Worm (Caenorhabditis elegans) whole organism, L2 larva: Measurements from ENCODE around the gene K04C1.3.

Source experiments
- F13H6.1 ChIP-seq: sonication (generic microtip); optimal IDR thresholded peaks from 2 replicates; lab custom pipeline; 2016; ENCODE audit warnings: missing genetic modification characterization, missing compliant biosample characterization
- R02D3.7 ChIP-seq: fragments of 150-350 bp; optimal IDR thresholded peaks from 2 replicates; lab custom pipeline; 2014; ENCODE audit warnings: missing biosample characterization, missing genetic modification characterization
- Y55F3AM.14 ChIP-seq: fragments of 200-800 bp; sonication (Bioruptor generic); optimal IDR thresholded peaks from 2 replicates; lab custom pipeline; 2018; ENCODE audit warnings: mild to moderate bottlenecking, missing genetic modification characterization, missing compliant biosample characterization
- ZK546.5 ChIP-seq: sonication (generic microtip); optimal IDR thresholded peaks from 2 replicates; lab custom pipeline; 2017; ENCODE audit warnings: missing biosample characterization, missing genetic modification characterization
- alr-1 ChIP-seq: fragments of 150-350 bp; optimal IDR thresholded peaks from 2 replicates; lab custom pipeline; 2014; ENCODE audit warnings: missing biosample characterization, missing genetic modification characterization
- aly-2 ChIP-seq: fragments of 150-350 bp; optimal IDR thresholded peaks from 2 replicates; lab custom pipeline; 2014; ENCODE audit warnings: missing biosample characterization, missing genetic modification characterization
- ama-1 ChIP-seq: fragments of 150-350 bp; optimal IDR thresholded peaks from 2 replicates; lab custom pipeline; 2018; ENCODE audit warnings: inconsistent platforms
- blmp-1 ChIP-seq: sonication (generic microtip); optimal IDR thresholded peaks from 2 replicates; lab custom pipeline; 2017; ENCODE audit warnings: missing genetic modification characterization, mild to moderate bottlenecking, missing compliant biosample characterization, antibody characterized with exemption, moderate library complexity; ENCODE audit not compliant: insufficient read depth
- ceh-16 ChIP-seq: fragments of 150-350 bp; optimal IDR thresholded peaks from 2 replicates; lab custom pipeline; 2014; ENCODE audit warnings: missing biosample characterization, missing genetic modification characterization
- ceh-82 ChIP-seq: fragments of 150-350 bp; optimal IDR thresholded peaks from 2 replicates; lab custom pipeline; 2014; ENCODE audit warnings: missing biosample characterization, missing genetic modification characterization
- crh-2 ChIP-seq: sonication (generic microtip); optimal IDR thresholded peaks from 2 replicates; lab custom pipeline; 2017; ENCODE audit warnings: missing biosample characterization, missing genetic modification characterization
- egl-27 ChIP-seq: sonication (generic microtip); optimal IDR thresholded peaks from 3 replicates; lab custom pipeline; 2017; ENCODE audit warnings: missing biosample characterization, missing genetic modification reagents, missing genetic modification characterization
- elt-3 ChIP-seq: sonication (generic microtip); optimal IDR thresholded peaks from 2 replicates; lab custom pipeline; 2017; ENCODE audit warnings: missing biosample characterization, missing genetic modification characterization
- fos-1 ChIP-seq: fragments of 150-350 bp; optimal IDR thresholded peaks from 2 replicates; lab custom pipeline; 2014; ENCODE audit warnings: missing biosample characterization, missing genetic modification characterization
- gmeb-1 ChIP-seq: fragments of 150-350 bp; optimal IDR thresholded peaks from 2 replicates; lab custom pipeline; 2014; ENCODE audit warnings: missing biosample characterization, missing genetic modification characterization
- lin-11 ChIP-seq: fragments of 150-350 bp; sonication (generic microtip); optimal IDR thresholded peaks from 2 replicates; lab custom pipeline; 2014; ENCODE audit warnings: missing biosample characterization, missing genetic modification characterization, inconsistent platforms, mixed read lengths
- lin-39 ChIP-seq: fragments of 150-350 bp; optimal IDR thresholded peaks from 2 replicates; lab custom pipeline; 2014; ENCODE audit warnings: missing biosample characterization, missing genetic modification reagents, missing genetic modification characterization
- lsy-2 ChIP-seq, 2 experiments: fragments of 150-350 bp in 1 of 2; sonication (generic microtip) in 1 of 2; optimal IDR thresholded peaks; 2 replicates each; lab custom pipeline; 2014 to 2017; ENCODE audit warnings: missing biosample characterization in 2 of 2, missing genetic modification characterization in 2 of 2
- mbf-1 ChIP-seq: sonication (generic microtip); optimal IDR thresholded peaks from 2 replicates; lab custom pipeline; 2017; ENCODE audit warnings: missing biosample characterization, missing genetic modification characterization
- mdl-1 ChIP-seq, 2 experiments: fragments of 150-350 bp in 1 of 2; sonication (generic microtip) in 1 of 2; optimal IDR thresholded peaks; 2 replicates each; lab custom pipeline; 2017; ENCODE audit warnings: missing biosample characterization in 2 of 2, missing genetic modification characterization in 2 of 2
- nhr-11 ChIP-seq: fragments of 150-350 bp; optimal IDR thresholded peaks from 2 replicates; lab custom pipeline; 2014; ENCODE audit warnings: missing biosample characterization, missing genetic modification characterization
- nhr-12 ChIP-seq: fragments of 150-350 bp; optimal IDR thresholded peaks from 2 replicates; lab custom pipeline; 2014; ENCODE audit warnings: missing biosample characterization, missing genetic modification characterization
- nhr-23 ChIP-seq: fragments of 150-350 bp; optimal IDR thresholded peaks from 2 replicates; lab custom pipeline; 2014; ENCODE audit warnings: missing biosample characterization, missing genetic modification reagents, missing genetic modification characterization
- nhr-237 ChIP-seq: fragments of 150-350 bp; optimal IDR thresholded peaks from 2 replicates; lab custom pipeline; 2014; ENCODE audit warnings: missing biosample characterization, missing genetic modification characterization
- nhr-6 ChIP-seq: fragments of 150-350 bp; optimal IDR thresholded peaks from 2 replicates; lab custom pipeline; 2014; ENCODE audit warnings: missing biosample characterization, missing genetic modification characterization
- nhr-77 ChIP-seq: fragments of 150-350 bp; optimal IDR thresholded peaks from 2 replicates; lab custom pipeline; 2014; ENCODE audit warnings: missing biosample characterization, missing genetic modification characterization
- peb-1 ChIP-seq: fragments of 150-350 bp; optimal IDR thresholded peaks from 2 replicates; lab custom pipeline; 2014; ENCODE audit warnings: missing biosample characterization, missing genetic modification characterization
- sma-3 ChIP-seq: sonication (generic microtip); optimal IDR thresholded peaks from 2 replicates; lab custom pipeline; 2016; ENCODE audit warnings: missing genetic modification reagents, missing genetic modification characterization, missing compliant biosample characterization
- sma-9 ChIP-seq, 2 experiments: fragments of 150-350 bp in 1 of 2; sonication (generic microtip) in 1 of 2; optimal IDR thresholded peaks; 2 replicates each; lab custom pipeline; 2014 to 2016; ENCODE audit warnings: missing genetic modification characterization in 2 of 2, mild to moderate bottlenecking in 1 of 2, missing biosample characterization in 1 of 2, missing compliant biosample characterization in 1 of 2, missing genetic modification reagents in 1 of 2, moderate library complexity in 1 of 2
- snpc-4 ChIP-seq: fragments of 150-350 bp; optimal IDR thresholded peaks from 2 replicates; lab custom pipeline; 2014; ENCODE audit warnings: missing biosample characterization, missing genetic modification characterization
- unc-55 ChIP-seq: fragments of 150-350 bp; sonication (generic microtip); optimal IDR thresholded peaks from 3 replicates; lab custom pipeline; 2014; ENCODE audit warnings: missing biosample characterization, missing genetic modification reagents, missing genetic modification characterization
- zag-1 ChIP-seq: fragments of 150-350 bp; optimal IDR thresholded peaks from 2 replicates; lab custom pipeline; 2014; ENCODE audit warnings: missing biosample characterization, missing genetic modification characterization
- ztf-1 ChIP-seq: fragments of 200-800 bp; sonication (Bioruptor generic); conservative IDR thresholded peaks from 2 replicates; pipeline ENCODE4 v1.3.6; 2022; ENCODE audit warnings: missing genetic modification characterization, missing compliant biosample characterization
- ztf-11 ChIP-seq: sonication (generic microtip); optimal IDR thresholded peaks from 2 replicates; lab custom pipeline; 2017; ENCODE audit warnings: missing biosample characterization, missing genetic modification characterization

Gene K04C1.3

DNA sequence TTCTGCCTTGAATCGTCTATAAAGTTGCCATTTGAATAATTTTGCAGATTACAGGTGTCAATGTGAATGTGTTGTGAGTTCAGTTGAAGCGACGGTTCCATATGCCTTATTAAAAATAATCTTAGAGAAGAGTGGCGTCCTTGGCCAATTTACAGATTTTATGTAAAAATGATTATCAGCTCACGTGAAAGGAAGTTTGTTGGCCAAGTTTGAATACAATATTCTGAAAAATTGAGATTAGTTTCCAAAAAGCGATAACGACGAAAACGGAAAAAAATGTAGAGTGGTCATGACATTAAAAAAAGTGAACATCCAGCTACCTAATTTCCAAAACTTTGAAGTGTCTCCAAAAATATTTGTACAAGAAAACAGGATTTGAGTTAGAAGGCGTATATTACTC lies 11.8 kb upstream of the K04C1.3 start, which contains the start of gene E02H4.5:
Gene E02H4.5 (minus strand): TSS at position 101 of the 400 bp plus-strand sequence.
- no peak for TF ChIP-seq ztf-1 (GFP tag; lab: Robert Waterston, UW)
- no peak for TF ChIP-seq lin-11 (tag; lab: Kevin White, UChicago)
- no peak for TF ChIP-seq nhr-12 (tag; lab: Kevin White, UChicago)
- TF ChIP-seq sma-3 (GFP tag; lab: Kevin White, UChicago) = no peak
- TF ChIP-seq mdl-1 (tag; optimal IDR thresholded peaks at IDR 0.05; lab: Kevin White, UChicago) = no peak
- TF ChIP-seq sma-9 (GFP tag; optimal IDR thresholded peaks at IDR 0.05; lab: Kevin White, UChicago) = no peak
- TF ChIP-seq sma-9 (tag; optimal IDR thresholded peaks at IDR 0.05; lab: Kevin White, UChicago) = no peak
- no peak for TF ChIP-seq R02D3.7 (tag; lab: Kevin White, UChicago)
- TF ChIP-seq nhr-6 (tag; lab: Kevin White, UChicago) = no peak
- no peak for TF ChIP-seq gmeb-1
- TF ChIP-seq fos-1 (tag; lab: Kevin White, UChicago) = no peak
- no peak for TF ChIP-seq nhr-77 (tag; lab: Kevin White, UChicago)
- no peak for TF ChIP-seq Y55F3AM.14
- no peak for TF ChIP-seq ztf-11
- no peak for TF ChIP-seq nhr-11 (tag; lab: Kevin White, UChicago)
- TF ChIP-seq F13H6.1 = no peak
- TF ChIP-seq nhr-23 = no peak
- TF ChIP-seq, all 48 proteins: peak for 0

DNA sequence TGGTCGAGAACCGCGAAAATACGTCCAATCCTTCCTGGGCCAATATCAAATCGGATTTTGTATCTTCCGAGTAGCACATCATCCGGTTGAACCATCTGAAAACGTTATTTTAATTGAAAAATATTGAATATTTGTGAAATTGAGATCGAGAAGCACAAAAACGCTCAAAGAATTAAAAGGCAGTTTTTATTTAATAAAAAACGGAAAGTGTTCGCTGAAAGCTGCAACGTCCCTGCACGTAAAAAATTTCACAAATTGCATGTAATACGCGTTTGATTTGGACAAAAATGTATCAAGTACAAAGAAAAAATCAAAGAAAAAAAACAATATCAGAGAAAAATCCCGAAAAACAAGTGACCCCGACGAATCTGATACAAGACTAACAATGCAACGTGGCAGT lies 8.8 kb upstream of the K04C1.3 start, which contains the start of gene E02H4.6:
Gene E02H4.6 (minus strand): TSS at position 101 of the 400 bp plus-strand sequence.
- TF ChIP-seq nhr-6 (tag; lab: Kevin White, UChicago) (no peak), lin-11 (tag; lab: Kevin White, UChicago) (no peak), elt-3 (tag; lab: Kevin White, UChicago) (no peak), ceh-16 (tag; lab: Kevin White, UChicago) (no peak), egl-27 (tag; lab: Kevin White, UChicago) (no peak)
- TF ChIP-seq, all 48 proteins: peak for 0

DNA sequence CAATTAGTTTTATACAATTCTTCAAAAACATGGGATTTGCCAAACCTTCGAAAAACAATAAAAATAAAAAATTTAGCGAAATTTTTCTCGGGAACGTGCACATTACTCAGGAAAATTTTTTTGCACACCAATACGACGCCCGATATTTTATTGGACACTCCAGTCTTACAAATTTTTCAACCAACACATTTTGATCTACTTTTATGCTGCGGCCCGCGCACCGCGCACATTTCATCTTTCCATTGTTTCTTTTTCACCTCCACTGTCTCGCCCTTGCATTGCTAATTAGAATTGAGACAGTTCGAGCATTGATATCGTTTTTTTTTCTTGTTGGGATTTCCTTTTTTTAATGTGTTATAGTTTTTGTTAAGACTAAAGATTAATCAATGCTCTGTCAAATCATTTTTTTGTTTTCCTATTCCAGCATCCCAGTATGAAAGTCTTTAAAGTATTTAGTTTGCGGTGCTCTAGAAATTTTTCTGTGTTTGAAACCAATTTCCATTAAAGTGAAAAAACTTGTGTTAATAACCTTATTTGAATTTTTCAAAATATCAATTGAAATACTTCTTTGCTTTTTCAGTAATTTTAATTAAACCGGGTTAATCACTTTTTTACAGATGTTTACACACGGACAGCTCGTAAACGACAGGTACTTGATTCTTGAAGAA lies 4.4 kb upstream of the K04C1.3 start, which contains the start of gene K04C1.5:
Gene K04C1.5 (plus strand): TSS at position 618 of the 668 bp plus-strand sequence.
- no peak for TF ChIP-seq peb-1
- no peak for TF ChIP-seq nhr-6 (tag; lab: Kevin White, UChicago)
- TF ChIP-seq ztf-11 = no peak
- no peak for TF ChIP-seq unc-55 (GFP tag; lab: Kevin White, UChicago)
- no peak for TF ChIP-seq ceh-16 (tag; lab: Kevin White, UChicago)
- TF ChIP-seq lin-39 (tag; lab: Kevin White, UChicago) = no peak
- TF ChIP-seq alr-1 = no peak
- TF ChIP-seq ZK546.5 = no peak
- TF ChIP-seq sma-9 (GFP tag; optimal IDR thresholded peaks at IDR 0.05; lab: Kevin White, UChicago) = no peak
- no peak for TF ChIP-seq sma-9 (tag; optimal IDR thresholded peaks at IDR 0.05; lab: Kevin White, UChicago)
- TF ChIP-seq Y55F3AM.14 = no peak
- TF ChIP-seq aly-2 = no peak
- no peak for TF ChIP-seq zag-1 (tag; lab: Kevin White, UChicago)
- TF ChIP-seq ama-1 = no peak
- TF ChIP-seq crh-2 (tag; lab: Kevin White, UChicago) = no peak
- TF ChIP-seq nhr-237 (tag; lab: Kevin White, UChicago) = no peak

DNA sequence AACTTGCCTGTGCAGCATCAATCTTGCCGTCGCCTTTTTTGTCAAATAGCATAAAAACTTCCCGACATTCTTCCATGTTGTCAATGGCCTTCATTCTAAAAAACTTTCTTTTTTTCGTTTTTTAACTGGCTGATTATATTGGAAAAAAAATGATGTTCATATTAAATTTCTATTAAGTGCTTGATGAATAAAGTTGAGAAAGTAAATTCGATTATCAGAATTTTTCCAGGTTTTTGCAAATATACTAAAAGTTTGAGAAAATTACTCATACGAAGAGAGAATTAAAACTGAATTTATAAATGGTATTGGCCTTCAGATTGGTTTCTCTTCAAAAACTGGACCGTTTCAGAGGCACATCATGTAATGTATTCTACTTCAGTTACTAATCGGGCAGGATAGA lies 3.3 kb upstream of the K04C1.3 start, which contains the start of gene mlc-6:
Gene mlc-6 (minus strand): TSS at position 101 of the 400 bp plus-strand sequence.
- no peak for TF ChIP-seq nhr-23
- TF ChIP-seq unc-55 (GFP tag; lab: Kevin White, UChicago) = no peak
- no peak for TF ChIP-seq nhr-6 (tag; lab: Kevin White, UChicago)
- no peak for TF ChIP-seq sma-3 (GFP tag; lab: Kevin White, UChicago)
- no peak for TF ChIP-seq blmp-1
- no peak for TF ChIP-seq ama-1
- TF ChIP-seq lsy-2 (tag; optimal IDR thresholded peaks at IDR 0.05; lab: Kevin White, UChicago) = no peak
- no peak for TF ChIP-seq egl-27 (tag; lab: Kevin White, UChicago)
- no peak for TF ChIP-seq mbf-1 (tag; lab: Kevin White, UChicago)
- no peak for TF ChIP-seq ztf-11
- TF ChIP-seq zag-1 (tag; lab: Kevin White, UChicago) = no peak
- TF ChIP-seq lin-39 (tag; lab: Kevin White, UChicago) = no peak
- TF ChIP-seq snpc-4 (tag; lab: Kevin White, UChicago) = no peak
- no peak for TF ChIP-seq ceh-82 (tag; lab: Kevin White, UChicago)
